Fruit fly (Drosophila melanogaster) S2 (cell line): ENCODE measurements around the gene INPP5E.

Experiments
- CG8478 ChIP-seq: fragments of >200 bp; optimal IDR thresholded peaks from 2 replicates; lab custom pipeline; 2018
- CTCF ChIP-seq, 2 experiments: fragments of >200 bp; optimal IDR thresholded peaks; 2 replicates each; lab custom pipeline; 2018

The INPP5E gene

dm6 chr3L:12277054-12277879 is at the start of gene INPP5E, which contains the start of gene Sms:
Gene INPP5E, plus strand, starts transcription at chr3L:12277655.
Gene Sms, minus strand, starts transcription at chr3L:12277251.
- no peak for TF ChIP-seq CG8478 (lab: Kevin White, UChicago)
- TF ChIP-seq CTCF (optimal IDR thresholded peaks at IDR 0.05; lab: Kevin White, UChicago) = no peak

- no peak for TF ChIP-seq CG8478 (lab: Kevin White, UChicago)
- TF ChIP-seq CTCF (optimal IDR thresholded peaks at IDR 0.05; lab: Kevin White, UChicago) = no peak
Measured at dm6 chr3L:12258698-12259097, 18.8 kb upstream of the INPP5E start.

- TF ChIP-seq CG8478 (lab: Kevin White, UChicago) = no peak
- no peak for TF ChIP-seq CTCF (optimal IDR thresholded peaks at IDR 0.05; lab: Kevin White, UChicago)
Measured at dm6 chr3L:12265526-12266342, 11.7 kb upstream of the INPP5E start.

- TF ChIP-seq CTCF (optimal IDR thresholded peaks at IDR 0.05; lab: Kevin White, UChicago) (no peak), CG8478 (lab: Kevin White, UChicago) (no peak)
Measured at dm6 chr3L:12266343-12267287, 10.8 kb upstream of the INPP5E start, which contains the start of gene app. Gene app, minus strand, starts transcription at chr3L:12266841.

dm6 chr3L:12267332-12267914 is 10.0 kb upstream of the INPP5E start, which contains the start of gene CG32100:
Gene CG32100, plus strand, starts transcription at chr3L:12267528.
- TF ChIP-seq CTCF (optimal IDR thresholded peaks at IDR 0.05; lab: Kevin White, UChicago) (no peak), CG8478 (lab: Kevin White, UChicago) (no peak)

dm6 chr3L:12269867-12270266 is 7.6 kb upstream of the INPP5E start:
- no peak for TF ChIP-seq CG8478 (lab: Kevin White, UChicago)
- TF ChIP-seq CTCF (optimal IDR thresholded peaks at IDR 0.05; lab: Kevin White, UChicago) = no peak

- TF ChIP-seq CTCF (optimal IDR thresholded peaks at IDR 0.05; lab: Kevin White, UChicago) (no peak), CG8478 (lab: Kevin White, UChicago) (no peak)
Measured at dm6 chr3L:12271195-12271618, 6.2 kb upstream of the INPP5E start, which contains the start of gene Pbgs. Gene Pbgs, minus strand, starts transcription at chr3L:12271345.

- TF ChIP-seq CG8478 (lab: Kevin White, UChicago) (no peak), CTCF (optimal IDR thresholded peaks at IDR 0.05; lab: Kevin White, UChicago) (no peak)
Measured at dm6 chr3L:12275572-12276042, 1.8 kb upstream of the INPP5E start.

dm6 chr3L:12276495-12276894 is 960 bp upstream of the INPP5E start:
- TF ChIP-seq CG8478 (lab: Kevin White, UChicago) = no peak
- TF ChIP-seq CTCF (optimal IDR thresholded peaks at IDR 0.05; lab: Kevin White, UChicago) = no peak

- TF ChIP-seq CTCF (optimal IDR thresholded peaks at IDR 0.05; lab: Kevin White, UChicago) = no peak
- TF ChIP-seq CG8478 (lab: Kevin White, UChicago) = no peak
Measured at dm6 chr3L:12277880-12278287, 429 bp downstream of the INPP5E start.

- TF ChIP-seq CTCF (optimal IDR thresholded peaks at IDR 0.05; lab: Kevin White, UChicago) (no peak), CG8478 (lab: Kevin White, UChicago) (no peak)
Measured at dm6 chr3L:12287370-12287769, 9.9 kb downstream of the INPP5E start.

dm6 chr3L:12289664-12290063 is 12.2 kb downstream of the INPP5E start:
- TF ChIP-seq CTCF (optimal IDR thresholded peaks at IDR 0.05; lab: Kevin White, UChicago) = no peak
- TF ChIP-seq CG8478 (lab: Kevin White, UChicago) = no peak

- TF ChIP-seq CTCF (optimal IDR thresholded peaks at IDR 0.05; lab: Kevin White, UChicago) (no peak), CG8478 (lab: Kevin White, UChicago) (no peak)
Measured at dm6 chr3L:12290556-12290955, 13.1 kb downstream of the INPP5E start.
